Fruit fly (Drosophila melanogaster) whole organism, embryonic: ENCODE results near the gene sisA.

Experiments
- Adf1 ChIP-seq: fragments of 200-800 bp; sonication (Bioruptor generic); IDR thresholded peaks from 2 replicates; pipeline ENCODE4 v1.3.6; 2022; ENCODE audit warnings: missing biosample characterization, missing genetic modification characterization
- Atf3 ChIP-seq: fragments of 200-800 bp; sonication (Bioruptor generic); optimal IDR thresholded peaks from 3 replicates; lab custom pipeline; 2016; ENCODE audit warnings: missing biosample characterization, missing genetic modification characterization
- CG1024 ChIP-seq: fragments of 200-800 bp; sonication (Bioruptor generic); IDR thresholded peaks from 2 replicates; pipeline ENCODE4 v1.3.6; 2022; ENCODE audit warnings: missing biosample characterization, missing genetic modification characterization
- CG10366 ChIP-seq: fragments of 200-800 bp; sonication (Bioruptor generic); IDR thresholded peaks from 2 replicates; pipeline ENCODE4 v1.3.6; 2022; ENCODE audit warnings: missing biosample characterization, missing genetic modification characterization
- CG10462 ChIP-seq: fragments of 200-800 bp; sonication (Bioruptor generic); optimal IDR thresholded peaks from 2 replicates; lab custom pipeline; 2016; ENCODE audit warnings: missing biosample characterization, missing genetic modification characterization
- CG11560 ChIP-seq: fragments of 200-800 bp; sonication (Bioruptor generic); IDR thresholded peaks from 3 replicates; pipeline ENCODE4 v1.3.6; 2022; ENCODE audit warnings: missing biosample characterization, missing genetic modification characterization
- CG12219 ChIP-seq: fragments of 200-800 bp; sonication (Bioruptor generic); optimal IDR thresholded peaks from 3 replicates; lab custom pipeline; 2018; ENCODE audit warnings: missing biosample characterization, mild to moderate bottlenecking, missing genetic modification characterization
- CG12236 ChIP-seq: fragments of 200-800 bp; sonication (Bioruptor generic); optimal IDR thresholded peaks from 2 replicates; lab custom pipeline; 2016; ENCODE audit warnings: missing biosample characterization, missing genetic modification characterization
- CG1233 ChIP-seq: fragments of 200-800 bp; sonication (Bioruptor generic); optimal IDR thresholded peaks from 4 replicates; lab custom pipeline; 2018; ENCODE audit warnings: missing biosample characterization, mild to moderate bottlenecking, missing genetic modification characterization
- CG13123 ChIP-seq: fragments of 200-800 bp; sonication (Bioruptor generic); optimal IDR thresholded peaks from 2 replicates; lab custom pipeline; 2016; ENCODE audit warnings: missing biosample characterization, missing genetic modification characterization
- CG14710 ChIP-seq: fragments of 200-800 bp; sonication (Bioruptor generic); optimal IDR thresholded peaks from 3 replicates; lab custom pipeline; 2019; ENCODE audit warnings: missing biosample characterization, mild to moderate bottlenecking, missing genetic modification characterization, moderate library complexity
- CG16779 ChIP-seq: fragments of 200-800 bp; sonication (Bioruptor generic); IDR thresholded peaks from 2 replicates; pipeline ENCODE4 v1.3.6; 2022; ENCODE audit warnings: missing biosample characterization, missing genetic modification characterization
- CG17612 ChIP-seq: fragments of 200-800 bp; sonication (Bioruptor generic); IDR thresholded peaks from 2 replicates; pipeline ENCODE4 v1.3.6; 2022; ENCODE audit warnings: missing biosample characterization, missing genetic modification characterization
- CG30020 ChIP-seq: fragments of 200-800 bp; optimal IDR thresholded peaks from 2 replicates; lab custom pipeline; 2019; ENCODE audit warnings: missing biosample characterization, mild to moderate bottlenecking, missing genetic modification characterization, moderate library complexity
- CG31365 ChIP-seq: fragments of 200-800 bp; sonication (Bioruptor generic); optimal IDR thresholded peaks from 2 replicates; lab custom pipeline; 2018; ENCODE audit warnings: missing biosample characterization, mild to moderate bottlenecking, missing genetic modification characterization
- CG33213 ChIP-seq: fragments of 200-800 bp; sonication (Bioruptor generic); optimal IDR thresholded peaks from 3 replicates; lab custom pipeline; 2016; ENCODE audit warnings: missing biosample characterization, missing genetic modification characterization
- CG33557 ChIP-seq: fragments of 200-800 bp; sonication (Bioruptor generic); optimal IDR thresholded peaks from 2 replicates; lab custom pipeline; 2019; ENCODE audit warnings: missing biosample characterization, mild to moderate bottlenecking, missing genetic modification characterization, moderate library complexity
- CG3407 ChIP-seq: fragments of 200-800 bp; sonication (Bioruptor generic); optimal IDR thresholded peaks from 2 replicates; lab custom pipeline; 2018; ENCODE audit warnings: missing biosample characterization, mild to moderate bottlenecking, missing genetic modification characterization
- CG34376 ChIP-seq: fragments of 200-800 bp; sonication (Bioruptor generic); optimal IDR thresholded peaks from 2 replicates; lab custom pipeline; 2018; ENCODE audit warnings: missing biosample characterization, mild to moderate bottlenecking, missing genetic modification characterization
- CG4404 ChIP-seq: fragments of 200-800 bp; sonication (Bioruptor generic); IDR thresholded peaks from 2 replicates; pipeline ENCODE4 v1.3.6; 2022; ENCODE audit warnings: missing biosample characterization, missing genetic modification characterization
- CG6689 ChIP-seq: fragments of 200-800 bp; sonication (Bioruptor generic); IDR thresholded peaks from 2 replicates; pipeline ENCODE4 v1.3.6; 2022; ENCODE audit warnings: missing biosample characterization, missing genetic modification characterization
- CG8359 ChIP-seq: fragments of 200-800 bp; sonication (Bioruptor generic); optimal IDR thresholded peaks from 2 replicates; lab custom pipeline; 2017; ENCODE audit warnings: missing biosample characterization, mild to moderate bottlenecking, missing genetic modification characterization, borderline replicate concordance
- CG9727 ChIP-seq: fragments of 200-800 bp; sonication (Bioruptor generic); optimal IDR thresholded peaks from 3 replicates; lab custom pipeline; 2017; ENCODE audit warnings: missing biosample characterization, mild to moderate bottlenecking, missing genetic modification characterization
- CG9932 ChIP-seq: fragments of 200-800 bp; sonication (Bioruptor generic); IDR thresholded peaks from 2 replicates; pipeline ENCODE4 v1.3.6; 2022; ENCODE audit warnings: missing biosample characterization, missing genetic modification characterization
- Drgx ChIP-seq: fragments of 200-800 bp; sonication (Bioruptor generic); IDR thresholded peaks from 2 replicates; pipeline ENCODE4 v1.3.6; 2022; ENCODE audit warnings: missing biosample characterization, missing genetic modification characterization
- ERR ChIP-seq: fragments of 200-800 bp; sonication (Bioruptor generic); optimal IDR thresholded peaks from 2 replicates; lab custom pipeline; 2016; ENCODE audit warnings: missing biosample characterization, missing genetic modification characterization
- Ets65A ChIP-seq: fragments of 200-800 bp; sonication (Bioruptor generic); peaks from one replicate; lab custom pipeline; 2016; ENCODE audit warnings: missing biosample characterization, missing genetic modification characterization
- Fer2 ChIP-seq: fragments of 200-800 bp; sonication (Bioruptor generic); optimal IDR thresholded peaks from 2 replicates; lab custom pipeline; 2018; ENCODE audit warnings: missing biosample characterization, mild to moderate bottlenecking, missing genetic modification characterization, moderate library complexity
- HLH54F ChIP-seq: fragments of 200-800 bp; sonication (Bioruptor generic); optimal IDR thresholded peaks from 3 replicates; lab custom pipeline; 2016; ENCODE audit warnings: missing biosample characterization, missing genetic modification characterization
- MTF-1 ChIP-seq: fragments of 200-800 bp; sonication (Bioruptor generic); optimal IDR thresholded peaks from 2 replicates; lab custom pipeline; 2018; ENCODE audit warnings: missing biosample characterization, mild to moderate bottlenecking, missing genetic modification characterization, borderline replicate concordance
- Mad ChIP-seq: fragments of 200-800 bp; sonication (Bioruptor generic); optimal IDR thresholded peaks from 2 replicates; lab custom pipeline; 2016; ENCODE audit warnings: missing biosample characterization, missing genetic modification characterization
- Myb ChIP-seq: fragments of 200-800 bp; sonication (Bioruptor generic); optimal IDR thresholded peaks from 2 replicates; lab custom pipeline; 2016; ENCODE audit warnings: missing biosample characterization, missing genetic modification characterization
- Nf-YB ChIP-seq: fragments of 200-800 bp; sonication (Bioruptor generic); optimal IDR thresholded peaks from 3 replicates; lab custom pipeline; 2019; ENCODE audit warnings: missing biosample characterization, mild to moderate bottlenecking, missing genetic modification characterization, moderate library complexity
- TFAM ChIP-seq: fragments of 200-800 bp; sonication (Bioruptor generic); optimal IDR thresholded peaks from 2 replicates; lab custom pipeline; 2017; ENCODE audit warnings: missing biosample characterization, missing genetic modification characterization, inconsistent platforms
- ap ChIP-seq: fragments of 200-800 bp; sonication (Bioruptor generic); IDR thresholded peaks from 2 replicates; pipeline ENCODE4 v1.3.6; 2022; ENCODE audit warnings: missing biosample characterization, missing genetic modification characterization
- cas ChIP-seq: fragments of 200-800 bp; sonication (Bioruptor generic); IDR thresholded peaks from 2 replicates; pipeline ENCODE4 v1.3.6; 2022; ENCODE audit warnings: missing biosample characterization, missing genetic modification characterization
- chm ChIP-seq: fragments of 200-800 bp; sonication (Bioruptor generic); IDR thresholded peaks from 2 replicates; pipeline ENCODE4 v1.3.6; 2022; ENCODE audit warnings: missing biosample characterization, missing genetic modification characterization
- ci ChIP-seq: fragments of 200-800 bp; sonication (Bioruptor generic); IDR thresholded peaks from 3 replicates; pipeline ENCODE4 v1.3.6; 2022; ENCODE audit warnings: missing biosample characterization, missing genetic modification characterization
- dan ChIP-seq: fragments of 200-800 bp; sonication (Bioruptor generic); IDR thresholded peaks from 2 replicates; pipeline ENCODE4 v1.3.6; 2022; ENCODE audit warnings: missing biosample characterization, missing genetic modification characterization
- dm ChIP-seq: fragments of 200-800 bp; sonication (Bioruptor generic); optimal IDR thresholded peaks from 3 replicates; lab custom pipeline; 2016; ENCODE audit warnings: missing biosample characterization, missing genetic modification characterization
- emc ChIP-seq: fragments of 200-800 bp; sonication (Bioruptor generic); optimal IDR thresholded peaks from 2 replicates; lab custom pipeline; 2016; ENCODE audit warnings: missing biosample characterization, missing genetic modification characterization
- ewg ChIP-seq: fragments of 200-800 bp; sonication (Bioruptor generic); optimal IDR thresholded peaks from 3 replicates; lab custom pipeline; 2017; ENCODE audit warnings: mild to moderate bottlenecking, missing biosample characterization, missing genetic modification reagents, missing genetic modification characterization
- grn ChIP-seq: fragments of 200-800 bp; sonication (Bioruptor generic); optimal IDR thresholded peaks from 3 replicates; lab custom pipeline; 2017; ENCODE audit warnings: missing biosample characterization, missing genetic modification characterization
- prd ChIP-seq, 3 experiments: fragments of >200 bp in 2 of 3; fragments of 200-800 bp in 1 of 3; sonication (Bioruptor generic) in 1 of 3; optimal IDR thresholded peaks in 2 of 3; IDR thresholded peaks in 1 of 3; 2 replicates in 2 of 3; 3 replicates in 1 of 3; pipeline versions ENCODE4 v1.3.6 to Lab custom; 2017 to 2022; ENCODE audit warnings: missing biosample characterization in 1 of 3, missing genetic modification characterization in 1 of 3
- psq ChIP-seq: fragments of 200-800 bp; sonication (Bioruptor generic); optimal IDR thresholded peaks from 2 replicates; lab custom pipeline; 2017; ENCODE audit warnings: missing biosample characterization, missing genetic modification characterization
- salm ChIP-seq: fragments of 200-800 bp; sonication (Bioruptor generic); optimal IDR thresholded peaks from 2 replicates; lab custom pipeline; 2018; ENCODE audit warnings: missing biosample characterization, mild to moderate bottlenecking, missing genetic modification characterization
- shn ChIP-seq: fragments of 200-800 bp; sonication (Bioruptor generic); optimal IDR thresholded peaks from 3 replicates; lab custom pipeline; 2016; ENCODE audit warnings: missing biosample characterization, missing genetic modification characterization
- sob ChIP-seq: fragments of 200-800 bp; sonication (Bioruptor generic); IDR thresholded peaks from 2 replicates; pipeline ENCODE4 v1.3.6; 2022; ENCODE audit warnings: missing biosample characterization, missing genetic modification characterization
- sug ChIP-seq: fragments of 200-800 bp; optimal IDR thresholded peaks from 2 replicates; lab custom pipeline; 2019; ENCODE audit warnings: missing biosample characterization, mild to moderate bottlenecking, missing genetic modification characterization, moderate library complexity
- usp ChIP-seq: fragments of >200 bp; optimal IDR thresholded peaks from 2 replicates; lab custom pipeline; 2017; ENCODE audit warnings: missing biosample characterization, missing genetic modification characterization
- zfh1 ChIP-seq: fragments of 200-800 bp; sonication (Bioruptor generic); IDR thresholded peaks from 3 replicates; pipeline ENCODE4 v1.3.6; 2022; ENCODE audit warnings: missing biosample characterization, missing genetic modification characterization

sisA gene

DNA sequence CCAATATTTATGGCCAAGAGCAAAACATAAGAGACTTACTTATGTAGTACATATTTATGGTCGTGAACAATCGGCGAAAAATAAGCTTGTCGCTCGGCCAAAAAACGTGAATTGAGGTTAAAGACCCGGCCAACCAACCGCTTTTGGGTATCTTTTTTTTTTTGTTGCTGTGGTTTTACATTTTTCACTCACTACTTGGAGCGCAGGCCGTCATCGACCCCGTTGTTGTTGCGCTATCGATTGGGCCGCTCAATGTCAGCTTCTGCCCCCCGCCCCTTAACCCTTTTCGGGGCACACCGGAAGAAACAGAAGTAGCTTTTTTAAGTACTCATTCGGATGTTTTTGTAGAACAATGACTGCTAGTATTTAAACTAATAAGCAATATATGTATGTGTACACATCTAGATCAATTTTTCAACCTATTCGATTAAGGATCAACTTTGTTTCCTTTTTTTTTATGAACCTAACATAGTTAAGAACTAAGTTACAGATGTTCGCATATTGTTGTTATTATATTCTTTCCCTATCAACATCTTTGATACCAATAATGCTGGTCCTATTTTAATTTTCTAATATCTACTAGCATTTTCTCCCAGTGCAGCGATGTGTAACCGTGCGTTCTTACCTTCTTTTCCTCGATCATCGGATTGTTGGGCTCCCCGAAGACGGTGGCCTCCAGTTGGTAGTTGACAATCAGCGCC, 16.0 kb upstream of the sisA start (continued):
- TF ChIP-seq CG4404 (GFP tag; lab: Robert Waterston, UW): 0 out of 2 replicates have a peak, but pooled peaks have one; percentile 20
- peak; percentile 52 for TF ChIP-seq Mad (GFP tag; lab: Kevin White, UChicago)
- TF ChIP-seq zfh1 (GFP tag; lab: Robert Waterston, UW): peak; percentile 14; the same call in 1 of the 3 replicates
- no peak for TF ChIP-seq CG12219
- no peak for TF ChIP-seq psq (GFP tag; lab: Kevin White, UChicago)
- peak; percentile 15 for TF ChIP-seq ERR (GFP tag; lab: Kevin White, UChicago)
- TF ChIP-seq CG9727 (GFP tag; lab: Kevin White, UChicago): peak; percentile 79
- no peak for TF ChIP-seq CG31365 (tag; lab: Kevin White, UChicago)
- no peak for TF ChIP-seq Nf-YB (GFP tag; lab: Kevin White, UChicago)
- TF ChIP-seq ewg (GFP tag; lab: Kevin White, UChicago): peak; percentile 48
- no peak for TF ChIP-seq ci (GFP tag; lab: Robert Waterston, UW)
- no peak for TF ChIP-seq cas (GFP tag; lab: Robert Waterston, UW)
- no peak for TF ChIP-seq dan
- no peak for TF ChIP-seq CG9932 (GFP tag; lab: Robert Waterston, UW)
- no peak for TF ChIP-seq chm (GFP tag; lab: Robert Waterston, UW)
- peak; percentile 50 for TF ChIP-seq CG10462
- TF ChIP-seq emc (GFP tag; lab: Kevin White, UChicago): no peak
- TF ChIP-seq CG1233: no peak
- peak; percentile 74 for TF ChIP-seq CG6689 (GFP tag; lab: Robert Waterston, UW)
- TF ChIP-seq dm: peak; percentile 27
- peak; percentile 8 for TF ChIP-seq CG13123 (GFP tag; lab: Kevin White, UChicago)
- peak; percentile 42 for TF ChIP-seq Atf3
- peak; percentile 51 for TF ChIP-seq sob (GFP tag; lab: Robert Waterston, UW)
- TF ChIP-seq Ets65A: peak; percentile 89
- no peak for TF ChIP-seq TFAM (GFP tag; lab: Kevin White, UChicago)
- no peak for TF ChIP-seq prd (optimal IDR thresholded peaks at IDR 0.05; lab: Kevin White, UChicago)
- TF ChIP-seq prd (GFP tag; IDR thresholded peaks at IDR 0.05; lab: Robert Waterston, UW): peak; percentile 64
- no peak for TF ChIP-seq CG17612 (GFP tag; lab: Robert Waterston, UW)
- TF ChIP-seq Myb (GFP tag; lab: Kevin White, UChicago): peak; percentile 39
- TF ChIP-seq sug (tag; lab: Kevin White, UChicago): no peak
- TF ChIP-seq shn: peak; percentile 53
- no peak for TF ChIP-seq Adf1 (GFP tag; lab: Robert Waterston, UW)
- TF ChIP-seq CG33213: peak; percentile 47
- peak; percentile 81 for TF ChIP-seq CG14710 (tag; lab: Kevin White, UChicago)
- TF ChIP-seq CG3407: peak; percentile 42
- TF ChIP-seq CG12236 (GFP tag; lab: Kevin White, UChicago): peak; percentile 26
- TF ChIP-seq CG16779 (GFP tag; lab: Robert Waterston, UW): no peak
- no peak for TF ChIP-seq grn (GFP tag; lab: Kevin White, UChicago)
- TF ChIP-seq HLH54F: peak; percentile 22
- peak; percentile 67 for TF ChIP-seq CG33557 (GFP tag; lab: Kevin White, UChicago)
- peak; percentile 26 for TF ChIP-seq Fer2 (tag; lab: Kevin White, UChicago)
- TF ChIP-seq salm: no peak
- peak; percentile 19 for TF ChIP-seq CG8359 (GFP tag; lab: Kevin White, UChicago)
- TF ChIP-seq CG34376 (GFP tag; lab: Kevin White, UChicago): peak; percentile 17
- no peak for TF ChIP-seq usp (GFP tag; lab: Kevin White, UChicago)
- no peak for TF ChIP-seq ap (GFP tag; lab: Robert Waterston, UW)
- TF ChIP-seq CG30020 (tag; lab: Kevin White, UChicago): no peak
- TF ChIP-seq MTF-1: peak; percentile 16
- no peak for TF ChIP-seq CG1024 (GFP tag; lab: Robert Waterston, UW)
- TF ChIP-seq Drgx: peak; percentile 26; the same call in 1 of the 2 replicates
- TF ChIP-seq CG10366 (GFP tag; lab: Robert Waterston, UW): no peak; the same call in 1 of the 2 replicates
- no peak for TF ChIP-seq CG11560 (tag; lab: Robert Waterston, UW)
